Fruit fly (Drosophila melanogaster): ENCODE measurements around the gene CG15020.

dm6 chr3L:4397874-4398273 lies 23.6 kb upstream of the CG15020 start:
- no peak for TF ChIP-seq psq (optimal IDR thresholded peaks at IDR 0.05)
- no peak for TF ChIP-seq pan (optimal IDR thresholded peaks at IDR 0.05)
- TF ChIP-seq Dll (optimal IDR thresholded peaks at IDR 0.05): no peak
- no peak for TF ChIP-seq CG8478 (optimal IDR thresholded peaks at IDR 0.05)
- TF ChIP-seq usp (GFP tag; optimal IDR thresholded peaks at IDR 0.05): no peak
- no peak for TF ChIP-seq EcR (GFP tag; optimal IDR thresholded peaks at IDR 0.05)
